Worm (Caenorhabditis elegans) whole organism, L2 larva: Measurements from ENCODE around the gene C08B11.9.

Source experiments
- ama-1 ChIP-seq: fragments of 150-350 bp; optimal IDR thresholded peaks from 2 replicates; lab custom pipeline; 2018; ENCODE audit warnings: inconsistent platforms
- blmp-1 ChIP-seq: sonication (generic microtip); optimal IDR thresholded peaks from 2 replicates; lab custom pipeline; 2017; ENCODE audit warnings: missing genetic modification characterization, mild to moderate bottlenecking, missing compliant biosample characterization, antibody characterized with exemption, moderate library complexity; ENCODE audit not compliant: insufficient read depth
- dmd-4 ChIP-seq: sonication (generic microtip); optimal IDR thresholded peaks from 2 replicates; lab custom pipeline; 2017; ENCODE audit warnings: missing biosample characterization, missing genetic modification characterization
- elt-1 ChIP-seq: fragments of 150-350 bp; optimal IDR thresholded peaks from 2 replicates; lab custom pipeline; 2014; ENCODE audit warnings: missing biosample characterization, missing genetic modification characterization
- fos-1 ChIP-seq: fragments of 150-350 bp; optimal IDR thresholded peaks from 2 replicates; lab custom pipeline; 2014; ENCODE audit warnings: missing biosample characterization, missing genetic modification characterization
- lin-39 ChIP-seq: fragments of 150-350 bp; optimal IDR thresholded peaks from 2 replicates; lab custom pipeline; 2014; ENCODE audit warnings: missing biosample characterization, missing genetic modification reagents, missing genetic modification characterization
- lsy-2 ChIP-seq, 2 experiments: fragments of 150-350 bp in 1 of 2; sonication (generic microtip) in 1 of 2; optimal IDR thresholded peaks; 2 replicates each; lab custom pipeline; 2014 to 2017; ENCODE audit warnings: missing biosample characterization in 2 of 2, missing genetic modification characterization in 2 of 2
- mdl-1 ChIP-seq, 2 experiments: fragments of 150-350 bp in 1 of 2; sonication (generic microtip) in 1 of 2; optimal IDR thresholded peaks; 2 replicates each; lab custom pipeline; 2017; ENCODE audit warnings: missing biosample characterization in 2 of 2, missing genetic modification characterization in 2 of 2
- nhr-10 ChIP-seq: sonication (generic microtip); optimal IDR thresholded peaks from 2 replicates; lab custom pipeline; 2017; ENCODE audit warnings: missing biosample characterization, missing genetic modification characterization
- nhr-12 ChIP-seq: fragments of 150-350 bp; optimal IDR thresholded peaks from 2 replicates; lab custom pipeline; 2014; ENCODE audit warnings: missing biosample characterization, missing genetic modification characterization
- peb-1 ChIP-seq: fragments of 150-350 bp; optimal IDR thresholded peaks from 2 replicates; lab custom pipeline; 2014; ENCODE audit warnings: missing biosample characterization, missing genetic modification characterization
- skn-1 ChIP-seq: sonication (generic microtip); optimal IDR thresholded peaks from 2 replicates; lab custom pipeline; 2017; ENCODE audit warnings: missing biosample characterization, missing genetic modification characterization
- unc-62 ChIP-seq: fragments of 150-350 bp; optimal IDR thresholded peaks from 2 replicates; lab custom pipeline; 2014; ENCODE audit warnings: missing biosample characterization, missing genetic modification reagents, missing genetic modification characterization
- ztf-4 ChIP-seq: fragments of 150-350 bp; optimal IDR thresholded peaks from 2 replicates; lab custom pipeline; 2014; ENCODE audit warnings: missing biosample characterization, missing genetic modification characterization

- TF ChIP-seq fos-1 (tag; lab: Kevin White, UChicago) (peak; percentile 22), elt-1 (tag; lab: Kevin White, UChicago) (no peak), nhr-12 (tag; lab: Kevin White, UChicago) (no peak), skn-1 (tag; lab: Kevin White, UChicago) (no peak), mdl-1 (tag; optimal IDR thresholded peaks at IDR 0.05; lab: Kevin White, UChicago) (peak in 1 of 2 experiments; percentile 47), nhr-10 (no peak), ztf-4 (tag; lab: Kevin White, UChicago) (no peak), lin-39 (tag; lab: Kevin White, UChicago) (no peak), blmp-1 (tag; lab: Kevin White, UChicago) (peak; percentile 4), ama-1 (lab: Kevin White, UChicago) (peak; percentile 69), unc-62 (no peak), dmd-4 (tag; lab: Kevin White, UChicago) (no peak), peb-1 (tag; lab: Kevin White, UChicago) (no peak), lsy-2 (tag; optimal IDR thresholded peaks at IDR 0.05; lab: Kevin White, UChicago) (peak in 1 of 2 experiments; percentile 40)
Observed at ce11 chrII:8016167-8016566, 21.8 kb downstream of the C08B11.9 start.
